Worm (Caenorhabditis elegans) whole organism, late embryonic: Measurements from ENCODE around the gene ZC487.2.

ENCODE experiments used
- ceh-30 ChIP-seq: fragments of 150-350 bp; optimal IDR thresholded peaks from 2 replicates; lab custom pipeline; 2014; ENCODE audit warnings: missing biosample characterization, missing genetic modification characterization
- hlh-30 ChIP-seq: sonication (generic microtip); optimal IDR thresholded peaks from 2 replicates; lab custom pipeline; 2017; ENCODE audit warnings: antibody characterized with exemption, missing genetic modification characterization, missing compliant biosample characterization; ENCODE audit not compliant: insufficient read depth

DNA sequence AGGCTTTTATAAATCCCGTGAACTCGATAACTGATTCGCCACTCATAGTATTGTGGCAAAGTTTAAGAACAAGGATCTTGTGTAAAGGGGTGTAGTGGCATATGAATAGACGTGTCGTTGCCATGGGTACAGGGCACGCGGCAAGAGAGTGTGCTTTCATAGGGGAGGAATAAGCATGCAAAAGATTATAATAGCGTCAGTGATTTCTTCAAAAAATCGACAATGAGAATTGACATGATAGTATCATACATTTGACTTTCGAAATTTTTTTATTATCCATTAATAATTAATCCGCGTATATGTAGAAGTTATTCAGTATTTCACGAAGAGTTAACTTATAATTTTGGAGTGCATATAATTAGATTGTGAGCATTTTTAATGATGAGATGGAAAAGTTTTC is 42.7 kb upstream of the ZC487.2 start, which contains the start of gene bbs-8:
- TF ChIP-seq ceh-30 (tag; lab: Kevin White, UChicago) (no peak), hlh-30 (no peak)
